Fruit fly (Drosophila melanogaster) whole organism, wandering third instar larva: ENCODE measurements around the gene CG10359.

Source experiments
- Abd-B ChIP-seq: fragments of >200 bp; optimal IDR thresholded peaks from 2 replicates; lab custom pipeline; 2017; ENCODE audit warnings: missing biosample characterization, missing genetic modification characterization
- CG32264 ChIP-seq: fragments of 200-800 bp; sonication (Bioruptor generic); optimal IDR thresholded peaks from 2 replicates; lab custom pipeline; 2016; ENCODE audit warnings: missing biosample characterization, missing genetic modification characterization
- CG9705 ChIP-seq: fragments of 200-800 bp; sonication (Bioruptor generic); optimal IDR thresholded peaks from 2 replicates; lab custom pipeline; 2018; ENCODE audit warnings: missing biosample characterization, mild to moderate bottlenecking, missing genetic modification characterization
- CrebA ChIP-seq: fragments of 200-800 bp; sonication (Bioruptor generic); optimal IDR thresholded peaks from 2 replicates; lab custom pipeline; 2016; ENCODE audit warnings: missing biosample characterization, mild to moderate bottlenecking, missing genetic modification characterization, borderline replicate concordance
- Dfd ChIP-seq: fragments of >200 bp; optimal IDR thresholded peaks from 2 replicates; lab custom pipeline; 2017; ENCODE audit warnings: missing biosample characterization, missing genetic modification characterization
- Dif ChIP-seq: fragments of 200-275, 200-300 bp; sonication (Bioruptor generic); optimal IDR thresholded peaks from 2 replicates; lab custom pipeline; 2018; ENCODE audit warnings: missing biosample characterization, missing genetic modification characterization; ENCODE audit not compliant: partially characterized antibody
- GATAd ChIP-seq: sonication (Bioruptor generic); optimal IDR thresholded peaks from 2 replicates; lab custom pipeline; 2016; ENCODE audit warnings: missing biosample characterization, missing genetic modification characterization
- HLH106 ChIP-seq: fragments of 200-800 bp; optimal IDR thresholded peaks from 3 replicates; lab custom pipeline; 2019; ENCODE audit warnings: missing biosample characterization, mild to moderate bottlenecking, missing genetic modification characterization, moderate library complexity
- Hnf4 ChIP-seq: fragments of 200-800 bp; sonication (Bioruptor generic); optimal IDR thresholded peaks from 2 replicates; lab custom pipeline; 2016; ENCODE audit warnings: missing biosample characterization, mild to moderate bottlenecking, missing genetic modification characterization
- Hr78 ChIP-seq: fragments of >200 bp; optimal IDR thresholded peaks from 2 replicates; lab custom pipeline; 2017; ENCODE audit warnings: missing biosample characterization, missing genetic modification characterization
- Hr83 ChIP-seq: fragments of 200-300 bp; sonication (Bioruptor generic); optimal IDR thresholded peaks from 2 replicates; lab custom pipeline; 2016; ENCODE audit warnings: missing biosample characterization, mild to moderate bottlenecking, missing genetic modification characterization, moderate library complexity; ENCODE audit not compliant: poor library complexity, severe bottlenecking
- Jra ChIP-seq: sonication (Bioruptor generic); optimal IDR thresholded peaks from 2 replicates; lab custom pipeline; 2016; ENCODE audit warnings: missing biosample characterization, missing genetic modification characterization
- Mio ChIP-seq: sonication (Bioruptor generic); optimal IDR thresholded peaks from 2 replicates; lab custom pipeline; 2016; ENCODE audit warnings: missing biosample characterization, missing genetic modification characterization
- Myc ChIP-seq: fragments of >200 bp; optimal IDR thresholded peaks from 2 replicates; lab custom pipeline; 2017
- N ChIP-seq: fragments of >200 bp; optimal IDR thresholded peaks from 2 replicates; lab custom pipeline; 2018; ENCODE audit warnings: missing biosample characterization, missing external identifiers, missing genetic modification characterization
- OdsH ChIP-seq: fragments of 200-800 bp; sonication (Bioruptor generic); optimal IDR thresholded peaks from 2 replicates; lab custom pipeline; 2016; ENCODE audit warnings: missing biosample characterization, mild to moderate bottlenecking, missing genetic modification characterization
- Rel ChIP-seq, 2 experiments: fragments of 200-800 bp; sonication (Bioruptor generic) in 1 of 2; optimal IDR thresholded peaks; 2 replicates in 1 of 2; 3 replicates in 1 of 2; lab custom pipeline; 2016 to 2019; ENCODE audit warnings: mild to moderate bottlenecking in 2 of 2, missing biosample characterization in 2 of 2, missing genetic modification characterization in 2 of 2, moderate library complexity in 1 of 2
- Sp1 ChIP-seq: fragments of 200-800 bp; sonication (Bioruptor generic); optimal IDR thresholded peaks from 3 replicates; lab custom pipeline; 2019; ENCODE audit warnings: missing biosample characterization, mild to moderate bottlenecking, missing genetic modification characterization, moderate library complexity
- Vsx2 ChIP-seq: fragments of 200-300, 225-300 bp; sonication (Bioruptor generic); optimal IDR thresholded peaks from 2 replicates; lab custom pipeline; 2018; ENCODE audit warnings: missing biosample characterization, missing genetic modification characterization; ENCODE audit not compliant: partially characterized antibody
- br ChIP-seq: fragments of 200-800 bp; sonication (Bioruptor generic); optimal IDR thresholded peaks from 2 replicates; lab custom pipeline; 2016; ENCODE audit warnings: missing biosample characterization, missing genetic modification characterization
- brk ChIP-seq: fragments of 200-800 bp; sonication (Bioruptor generic); optimal IDR thresholded peaks from 2 replicates; lab custom pipeline; 2016; ENCODE audit warnings: missing biosample characterization, mild to moderate bottlenecking, missing genetic modification characterization
- dl ChIP-seq, 2 experiments: fragments of 175-275, 200-275 bp in 1 of 2; fragments of 200-275 bp in 1 of 2; sonication (Bioruptor generic); optimal IDR thresholded peaks; lab custom pipeline; 2018; ENCODE audit warnings: mild to moderate bottlenecking in 2 of 2, missing biosample characterization in 2 of 2, missing genetic modification characterization in 2 of 2, moderate library complexity in 2 of 2; ENCODE audit not compliant: partially characterized antibody in 2 of 2, insufficient read depth in 1 of 2
- dmrt93B ChIP-seq: fragments of 200-800 bp; sonication (Bioruptor generic); optimal IDR thresholded peaks from 2 replicates; lab custom pipeline; 2018; ENCODE audit warnings: missing biosample characterization, mild to moderate bottlenecking, missing genetic modification characterization
- dsf ChIP-seq: sonication (Bioruptor generic); optimal IDR thresholded peaks from 2 replicates; lab custom pipeline; 2016; ENCODE audit warnings: missing biosample characterization, missing genetic modification characterization, borderline replicate concordance
- ey ChIP-seq: fragments of 200-800 bp; sonication (Bioruptor generic); optimal IDR thresholded peaks from 2 replicates; lab custom pipeline; 2016; ENCODE audit warnings: missing biosample characterization, missing genetic modification characterization
- foxo ChIP-seq, 2 experiments: fragments of 200-800 bp; sonication (Bioruptor generic); optimal IDR thresholded peaks; 2 replicates in 1 of 2; 3 replicates in 1 of 2; lab custom pipeline; 2016 to 2017; ENCODE audit warnings: missing biosample characterization in 2 of 2, missing genetic modification characterization in 2 of 2
- fru ChIP-seq: fragments of 200-800 bp; sonication (Bioruptor generic); optimal IDR thresholded peaks from 3 replicates; lab custom pipeline; 2016; ENCODE audit warnings: missing biosample characterization, mild to moderate bottlenecking, missing genetic modification characterization
- h ChIP-seq: fragments of 200-800 bp; sonication (Bioruptor generic); optimal IDR thresholded peaks from 3 replicates; lab custom pipeline; 2016; ENCODE audit warnings: missing biosample characterization, mild to moderate bottlenecking, missing genetic modification characterization
- jim ChIP-seq: fragments of 175-275, 200-325 bp; sonication (Bioruptor generic); optimal IDR thresholded peaks from 2 replicates; lab custom pipeline; 2016; ENCODE audit warnings: missing biosample characterization, mild to moderate bottlenecking, missing genetic modification characterization
- lola ChIP-seq: fragments of >200 bp; optimal IDR thresholded peaks from 2 replicates; lab custom pipeline; 2017; ENCODE audit warnings: missing biosample characterization, missing genetic modification characterization
- pan ChIP-seq: fragments of >200 bp; optimal IDR thresholded peaks from 2 replicates; lab custom pipeline; 2017
- psq ChIP-seq: fragments of 200-800 bp; sonication (Bioruptor generic); optimal IDR thresholded peaks from 3 replicates; lab custom pipeline; 2017; ENCODE audit warnings: missing biosample characterization, mild to moderate bottlenecking, missing genetic modification characterization, moderate library complexity
- rgr ChIP-seq: fragments of 200-800 bp; sonication (Bioruptor generic); optimal IDR thresholded peaks from 3 replicates; lab custom pipeline; 2016; ENCODE audit warnings: missing biosample characterization, mild to moderate bottlenecking, missing genetic modification characterization
- sage ChIP-seq: fragments of 200-800 bp; sonication (Bioruptor generic); optimal IDR thresholded peaks from 2 replicates; lab custom pipeline; 2016; ENCODE audit warnings: missing biosample characterization, mild to moderate bottlenecking, missing genetic modification characterization
- sv ChIP-seq: fragments of 200-800 bp; sonication (Bioruptor generic); optimal IDR thresholded peaks from 3 replicates; lab custom pipeline; 2016; ENCODE audit warnings: missing biosample characterization, missing genetic modification characterization
- tai ChIP-seq: sonication (Bioruptor generic); optimal IDR thresholded peaks from 2 replicates; lab custom pipeline; 2016; ENCODE audit warnings: missing biosample characterization, missing genetic modification characterization
- usp ChIP-seq: fragments of >200 bp; optimal IDR thresholded peaks from 2 replicates; lab custom pipeline; 2017; ENCODE audit warnings: missing biosample characterization, missing genetic modification characterization
- woc ChIP-seq: sonication (Bioruptor generic); optimal IDR thresholded peaks from 2 replicates; lab custom pipeline; 2016; ENCODE audit warnings: missing biosample characterization, mild to moderate bottlenecking, missing genetic modification characterization

CG10359 gene

DNA sequence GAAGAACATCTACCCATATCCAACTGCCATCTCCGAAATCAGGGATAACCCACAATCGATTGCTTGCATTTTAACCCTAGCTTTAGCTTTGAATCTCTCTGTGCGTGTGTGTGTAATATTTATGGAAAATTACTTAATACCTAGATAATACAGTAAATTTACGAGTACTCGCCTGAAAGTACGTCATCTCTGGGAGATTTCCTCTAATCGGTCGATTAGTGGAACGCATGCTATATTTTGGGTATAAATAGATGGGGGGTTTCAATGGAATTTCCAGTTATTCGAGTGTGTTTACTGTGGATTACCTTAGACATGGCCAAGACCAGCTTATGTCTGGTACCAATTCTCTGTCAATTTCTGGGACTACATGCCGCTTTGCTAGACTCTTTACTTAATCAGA lies 3.1 kb downstream of the CG10359 start, which contains the start of gene CG10357:
CG10357 (plus strand) TSS at position 301 of the 400 bp plus-strand sequence.
- TF ChIP-seq Dfd (GFP tag; lab: Kevin White, UChicago) (no peak), Jra (no peak), GATAd (GFP tag; lab: Kevin White, UChicago) (no peak), CrebA (no peak)

DNA sequence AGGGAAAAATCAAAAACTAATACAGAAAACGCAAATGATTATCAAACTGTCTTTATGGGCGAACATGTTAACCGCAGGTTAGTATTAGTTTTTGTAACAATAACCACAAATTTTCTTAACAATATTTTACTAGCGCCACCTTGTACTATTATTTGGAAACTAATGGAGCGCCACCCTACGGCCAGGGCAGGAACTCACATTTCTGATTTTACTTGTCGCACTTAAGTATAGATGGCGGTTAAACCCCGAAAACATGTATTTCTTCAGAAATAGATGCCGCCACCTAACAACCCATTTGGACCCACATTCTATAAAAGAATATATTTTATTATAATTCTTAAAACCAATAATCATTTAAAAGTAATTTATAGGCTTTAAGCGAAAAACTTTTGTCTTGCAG lies 4.4 kb downstream of the CG10359 start:
- TF ChIP-seq dmrt93B = peak; percentile 65
- peak; percentile 78 for TF ChIP-seq OdsH (GFP tag; lab: Kevin White, UChicago)
- TF ChIP-seq Vsx2 (GFP tag; lab: Kevin White, UChicago) = no peak
- peak; percentile 42 for TF ChIP-seq Jra
- TF ChIP-seq woc (GFP tag; lab: Kevin White, UChicago) = no peak
- TF ChIP-seq pan (lab: Kevin White, UChicago) = no peak
- TF ChIP-seq Abd-B (GFP tag; lab: Kevin White, UChicago) = no peak
- TF ChIP-seq br = peak; percentile 70
- TF ChIP-seq rgr (GFP tag; lab: Kevin White, UChicago) = peak; percentile 83
- peak; percentile 70 for TF ChIP-seq fru (GFP tag; lab: Kevin White, UChicago)
- no peak for TF ChIP-seq jim (GFP tag; lab: Kevin White, UChicago)
- peak; percentile 71 for TF ChIP-seq Hr83 (GFP tag; lab: Kevin White, UChicago)
- peak in 1 of 2 experiments; percentile 82 for TF ChIP-seq foxo (GFP tag; optimal IDR thresholded peaks at IDR 0.05; lab: Kevin White, UChicago)
- no peak for TF ChIP-seq lola
- no peak for TF ChIP-seq sage (GFP tag; lab: Kevin White, UChicago)
- TF ChIP-seq sv (GFP tag; lab: Kevin White, UChicago) = peak; percentile 73
- TF ChIP-seq Sp1 (GFP tag; lab: Kevin White, UChicago) = peak; percentile 8
- peak; percentile 64 for TF ChIP-seq Hnf4 (GFP tag; lab: Kevin White, UChicago)
- TF ChIP-seq h = peak; percentile 73
- peak; percentile 75 for TF ChIP-seq ey
- TF ChIP-seq psq (GFP tag; lab: Kevin White, UChicago) = peak; percentile 68
- peak; percentile 80 for TF ChIP-seq tai (GFP tag; lab: Kevin White, UChicago)
- TF ChIP-seq Rel (GFP tag; optimal IDR thresholded peaks at IDR 0.05; lab: Kevin White, UChicago) = no peak
- peak; percentile 29 for TF ChIP-seq Rel (tag; optimal IDR thresholded peaks at IDR 0.05; lab: Kevin White, UChicago)
- TF ChIP-seq HLH106 (tag; lab: Kevin White, UChicago) = peak; percentile 71
- peak; percentile 89 for TF ChIP-seq Myc (lab: Kevin White, UChicago)
- peak; percentile 12 for TF ChIP-seq GATAd (GFP tag; lab: Kevin White, UChicago)
- TF ChIP-seq CG9705 (GFP tag; lab: Kevin White, UChicago) = peak; percentile 59

- peak; percentile 91 for TF ChIP-seq Hnf4 (GFP tag; lab: Kevin White, UChicago)
- peak; percentile 30 for TF ChIP-seq Rel (GFP tag; optimal IDR thresholded peaks at IDR 0.05; lab: Kevin White, UChicago)
- TF ChIP-seq Rel (tag; optimal IDR thresholded peaks at IDR 0.05; lab: Kevin White, UChicago) = peak; percentile 3
- peak; percentile 25 for TF ChIP-seq dsf (GFP tag; lab: Kevin White, UChicago)
- no peak for TF ChIP-seq CG9705 (GFP tag; lab: Kevin White, UChicago)
- TF ChIP-seq psq (GFP tag; lab: Kevin White, UChicago) = peak; percentile 90
- no peak for TF ChIP-seq lola
- no peak for TF ChIP-seq dl (GFP tag; optimal IDR thresholded peaks at IDR 0.05; lab: Kevin White, UChicago; ENCODE audit: insufficient read depth in 1 of 2, partially characterized antibody in 2 of 2)
- peak; percentile 87 for TF ChIP-seq br
- peak; percentile 81 for TF ChIP-seq HLH106 (tag; lab: Kevin White, UChicago)
- TF ChIP-seq GATAd (GFP tag; lab: Kevin White, UChicago) = no peak
- TF ChIP-seq Sp1 (GFP tag; lab: Kevin White, UChicago) = peak; percentile 85
- peak; percentile 29 to 86 for TF ChIP-seq foxo (GFP tag; optimal IDR thresholded peaks at IDR 0.05; lab: Kevin White, UChicago)
- peak; percentile 8 for TF ChIP-seq Hr83 (GFP tag; lab: Kevin White, UChicago)
- TF ChIP-seq CrebA = no peak
- no peak for TF ChIP-seq Myc (lab: Kevin White, UChicago)
- no peak for TF ChIP-seq Dfd (GFP tag; lab: Kevin White, UChicago)
- no peak for TF ChIP-seq pan (lab: Kevin White, UChicago)
- TF ChIP-seq CG32264 (GFP tag; lab: Kevin White, UChicago) = peak; percentile 71
- peak; percentile 88 for TF ChIP-seq OdsH (GFP tag; lab: Kevin White, UChicago)
- peak; percentile 60 for TF ChIP-seq sage (GFP tag; lab: Kevin White, UChicago)
- TF ChIP-seq brk (GFP tag; lab: Kevin White, UChicago) = peak; percentile 87
- no peak for TF ChIP-seq jim (GFP tag; lab: Kevin White, UChicago)
- peak; percentile 7 for TF ChIP-seq Mio (GFP tag; lab: Kevin White, UChicago)
- TF ChIP-seq tai (GFP tag; lab: Kevin White, UChicago) = peak; percentile 83
- TF ChIP-seq fru (GFP tag; lab: Kevin White, UChicago) = peak; percentile 91
- TF ChIP-seq Dif (GFP tag; lab: Kevin White, UChicago) = no peak
- peak; percentile 70 for TF ChIP-seq Jra
- TF ChIP-seq sv (GFP tag; lab: Kevin White, UChicago) = peak; percentile 51
- peak; percentile 92 for TF ChIP-seq ey
- no peak for TF ChIP-seq Vsx2 (GFP tag; lab: Kevin White, UChicago)
- peak; percentile 45 for TF ChIP-seq dmrt93B
- TF ChIP-seq h = peak; percentile 91
- peak; percentile 81 for TF ChIP-seq woc (GFP tag; lab: Kevin White, UChicago)
- no peak for TF ChIP-seq Abd-B (GFP tag; lab: Kevin White, UChicago)
- peak; percentile 90 for TF ChIP-seq rgr (GFP tag; lab: Kevin White, UChicago)
- TF ChIP-seq usp = no peak
- no peak for TF ChIP-seq Hr78 (GFP tag; lab: Kevin White, UChicago)
- TF ChIP-seq N (GFP tag; lab: Kevin White, UChicago) = no peak
These were observed 5.3 kb downstream of the CG10359 start for dm6 chr3L:3617252-3617651.
